Fruit fly (Drosophila melanogaster): Measurements from ENCODE around the gene dtr.
"Not testable (repeated sequence)": the region's sequence is repeated elsewhere in the genome, so short reads cannot be mapped to it uniquely, and the experiment has no call there.

DNA sequence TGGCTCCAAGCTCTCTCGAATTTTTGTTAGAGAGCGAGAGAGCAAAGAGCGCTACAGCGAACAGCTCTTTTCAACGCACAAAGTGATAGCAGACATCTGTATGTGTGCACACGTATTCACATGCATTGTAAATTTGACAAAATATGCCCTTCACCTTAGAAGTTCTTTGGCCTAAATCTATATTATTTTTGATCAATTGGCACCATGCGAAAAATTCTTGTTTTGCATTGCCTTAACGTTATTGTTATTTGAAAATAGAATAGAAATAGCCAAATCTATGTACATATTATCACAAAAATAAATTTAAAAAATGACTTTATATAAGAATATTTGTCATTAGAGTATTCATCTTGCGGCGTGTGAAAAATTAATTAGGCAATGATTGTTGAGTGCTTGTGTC lies 40.6 kb downstream of the dtr start:
- TF ChIP-seq CG7556 (GFP tag; optimal IDR thresholded peaks at IDR 0.05); CG14965 (GFP tag; optimal IDR thresholded peaks at IDR 0.05; ENCODE audit: borderline replicate concordance); usp (GFP tag; optimal IDR thresholded peaks at IDR 0.05); tgo (GFP tag; IDR thresholded peaks at IDR 0.05); CG11247 (GFP tag; IDR thresholded peaks at IDR 0.05); Gug (GFP tag; IDR thresholded peaks at IDR 0.05): not testable (repeated sequence)
